Worm (Caenorhabditis elegans) whole organism, late embryonic: ENCODE data around the gene sup-35.
A peak's percentile ranks its signal among the peaks of the same experiment; 100 is the strongest.

Source experiments
- Y22D7AL.16 ChIP-seq: sonication (generic microtip); optimal IDR thresholded peaks from 2 replicates; lab custom pipeline; 2016; ENCODE audit warnings: missing genetic modification characterization, missing compliant biosample characterization
- ama-1 ChIP-seq: fragments of 150-350 bp; optimal IDR thresholded peaks from 2 replicates; lab custom pipeline; 2014
- ceh-14 ChIP-seq: sonication (generic microtip); optimal IDR thresholded peaks from 2 replicates; lab custom pipeline; 2016; ENCODE audit warnings: missing genotype, missing genetic modification characterization, missing compliant biosample characterization
- ceh-19 ChIP-seq: fragments of 200-800 bp; sonication (Bioruptor generic); optimal IDR thresholded peaks from 2 replicates; lab custom pipeline; 2018; ENCODE audit warnings: mild to moderate bottlenecking, missing genetic modification characterization, missing compliant biosample characterization
- ceh-31 ChIP-seq: sonication (generic microtip); optimal IDR thresholded peaks from 2 replicates; lab custom pipeline; 2016; ENCODE audit warnings: missing genetic modification characterization, missing compliant biosample characterization
- dve-1 ChIP-seq: sonication (generic microtip); optimal IDR thresholded peaks from 2 replicates; lab custom pipeline; 2017; ENCODE audit warnings: antibody characterized with exemption, mild to moderate bottlenecking, missing genetic modification characterization, missing compliant biosample characterization
- lim-6 ChIP-seq: sonication (generic microtip); optimal IDR thresholded peaks from 2 replicates; lab custom pipeline; 2016; ENCODE audit warnings: missing genetic modification characterization, missing compliant biosample characterization
- nhr-11 ChIP-seq: fragments of 150-350 bp; optimal IDR thresholded peaks from 2 replicates; lab custom pipeline; 2014; ENCODE audit warnings: missing biosample characterization, missing genetic modification characterization
- nhr-232 ChIP-seq: sonication (generic microtip); optimal IDR thresholded peaks from 2 replicates; lab custom pipeline; 2016; ENCODE audit warnings: missing genetic modification characterization, missing compliant biosample characterization
- pat-9 ChIP-seq: fragments of 200-800 bp; sonication (Bioruptor generic); optimal IDR thresholded peaks from 2 replicates; lab custom pipeline; 2018; ENCODE audit warnings: mild to moderate bottlenecking, missing genetic modification characterization, moderate library complexity, missing compliant biosample characterization
- pha-4 ChIP-seq: fragments of 150-350 bp; optimal IDR thresholded peaks from 2 replicates; lab custom pipeline; 2018; ENCODE audit warnings: missing biosample characterization, missing genetic modification reagents, missing genetic modification characterization
- pqm-1 ChIP-seq: sonication (generic microtip); optimal IDR thresholded peaks from 2 replicates; lab custom pipeline; 2016; ENCODE audit warnings: missing genetic modification characterization, missing compliant biosample characterization
- rnt-1 ChIP-seq: sonication (generic microtip); optimal IDR thresholded peaks from 2 replicates; lab custom pipeline; 2016; ENCODE audit warnings: missing genetic modification characterization, missing compliant biosample characterization
- unc-86 ChIP-seq: sonication (generic microtip); optimal IDR thresholded peaks from 2 replicates; lab custom pipeline; 2016; ENCODE audit warnings: missing genetic modification characterization, missing compliant biosample characterization

- no peak for TF ChIP-seq rnt-1 (tag; lab: Kevin White, UChicago)
- no peak for TF ChIP-seq lim-6 (tag; lab: Kevin White, UChicago)
- no peak for TF ChIP-seq pqm-1 (tag; lab: Kevin White, UChicago)
- no peak for TF ChIP-seq nhr-232 (tag; lab: Kevin White, UChicago)
- TF ChIP-seq pat-9 (tag; lab: Kevin White, UChicago): no peak
- peak; percentile 23 for TF ChIP-seq ceh-19 (GFP tag; lab: Kevin White, UChicago)
- TF ChIP-seq unc-86: no peak
- TF ChIP-seq ama-1 (lab: Kevin White, UChicago): no peak
- TF ChIP-seq nhr-11: no peak
- TF ChIP-seq ceh-14 (tag; lab: Kevin White, UChicago): no peak
- TF ChIP-seq dve-1 (tag; lab: Kevin White, UChicago): peak; percentile 80
- no peak for TF ChIP-seq pha-4 (tag; lab: Kevin White, UChicago)
- no peak for TF ChIP-seq ceh-31
- TF ChIP-seq Y22D7AL.16 (tag; lab: Kevin White, UChicago): no peak
Measured at ce11 chrIII:11066691-11067090, 52.3 kb downstream of the sup-35 start.
